Fruit fly (Drosophila melanogaster) whole organism, embryonic: Measurements from ENCODE around the gene wds.

Experiments used
- Ada2b ChIP-seq: fragments of 200-800 bp; sonication (Bioruptor generic); IDR thresholded peaks from 2 replicates; pipeline ENCODE4 v1.3.6; 2022; ENCODE audit warnings: missing biosample characterization, missing genetic modification characterization
- Atf-2 ChIP-seq: fragments of 200-800 bp; sonication (Bioruptor generic); optimal IDR thresholded peaks from 2 replicates; lab custom pipeline; 2016; ENCODE audit warnings: missing biosample characterization, missing genetic modification characterization
- Awh ChIP-seq: fragments of 200-800 bp; sonication (Bioruptor generic); IDR thresholded peaks from 2 replicates; pipeline ENCODE4, ENCODE4 v1.3.6; 2022; ENCODE audit warnings: missing biosample characterization, missing genetic modification characterization
- Bgb ChIP-seq: fragments of 200-800 bp; sonication (Bioruptor generic); IDR thresholded peaks from 2 replicates; pipeline ENCODE4 v1.3.6; 2022; ENCODE audit warnings: missing biosample characterization, missing genetic modification characterization; ENCODE audit not compliant: partially characterized antibody
- CG10565 ChIP-seq: fragments of 200-800 bp; sonication (Bioruptor generic); optimal IDR thresholded peaks from 3 replicates; lab custom pipeline; 2016; ENCODE audit warnings: missing biosample characterization, mild to moderate bottlenecking, missing genetic modification characterization
- CG13287 ChIP-seq: fragments of 200-800 bp; sonication (Bioruptor generic); IDR thresholded peaks from 2 replicates; pipeline ENCODE4 v1.3.6; 2022; ENCODE audit warnings: missing biosample characterization, missing genetic modification characterization; ENCODE audit not compliant: partially characterized antibody
- CG18476 ChIP-seq: fragments of 200-800 bp; sonication (Bioruptor generic); optimal IDR thresholded peaks from 2 replicates; lab custom pipeline; 2016; ENCODE audit warnings: missing biosample characterization, mild to moderate bottlenecking, missing genetic modification characterization
- CG32532 ChIP-seq: fragments of 200-800 bp; sonication (Bioruptor generic); IDR thresholded peaks from 2 replicates; pipeline ENCODE4 v1.3.6; 2022; ENCODE audit warnings: missing biosample characterization, missing genetic modification characterization
- CG33557 ChIP-seq: fragments of 200-800 bp; sonication (Bioruptor generic); optimal IDR thresholded peaks from 2 replicates; lab custom pipeline; 2019; ENCODE audit warnings: missing biosample characterization, mild to moderate bottlenecking, missing genetic modification characterization, moderate library complexity
- CG3847 ChIP-seq: fragments of 200-800 bp; sonication (Bioruptor generic); IDR thresholded peaks from 2 replicates; pipeline ENCODE4 v1.3.6; 2022; ENCODE audit warnings: missing biosample characterization, missing genetic modification characterization
- CG4820 ChIP-seq: fragments of 200-800 bp; sonication (Bioruptor generic); optimal IDR thresholded peaks from 3 replicates; lab custom pipeline; 2016; ENCODE audit warnings: missing biosample characterization, missing genetic modification characterization
- CG6654 ChIP-seq: fragments of 200-800 bp; sonication (Bioruptor generic); optimal IDR thresholded peaks from 2 replicates; lab custom pipeline; 2017; ENCODE audit warnings: missing biosample characterization, mild to moderate bottlenecking, missing genetic modification characterization
- CG7372 ChIP-seq: fragments of 200-800 bp; sonication (Bioruptor generic); IDR thresholded peaks from 2 replicates; pipeline ENCODE4 v1.3.6; 2022; ENCODE audit warnings: missing biosample characterization, missing genetic modification characterization
- CG7987 ChIP-seq: fragments of 200-800 bp; sonication (Bioruptor generic); optimal IDR thresholded peaks from 2 replicates; lab custom pipeline; 2018; ENCODE audit warnings: missing biosample characterization, mild to moderate bottlenecking, missing genetic modification characterization, moderate library complexity
- CG9727 ChIP-seq: fragments of 200-800 bp; sonication (Bioruptor generic); optimal IDR thresholded peaks from 3 replicates; lab custom pipeline; 2017; ENCODE audit warnings: missing biosample characterization, mild to moderate bottlenecking, missing genetic modification characterization
- Deaf1 ChIP-seq: fragments of 200-800 bp; optimal IDR thresholded peaks from 3 replicates; lab custom pipeline; 2019; ENCODE audit warnings: missing biosample characterization, mild to moderate bottlenecking, missing genetic modification characterization, moderate library complexity
- Doc2 ChIP-seq: fragments of 200-800 bp; sonication (Bioruptor generic); IDR thresholded peaks from 2 replicates; pipeline ENCODE4 v1.3.6; 2022; ENCODE audit warnings: missing biosample characterization, missing genetic modification characterization
- Dref ChIP-seq: fragments of 200-800 bp; sonication (Bioruptor generic); IDR thresholded peaks from 2 replicates; pipeline ENCODE4 v1.3.6; 2022; ENCODE audit warnings: missing biosample characterization, missing genetic modification characterization
- Hr51 ChIP-seq, 2 experiments: fragments of 200-800 bp; sonication (Bioruptor generic); optimal IDR thresholded peaks; 2 replicates in 1 of 2; 3 replicates in 1 of 2; lab custom pipeline; 2016 to 2018; ENCODE audit warnings: missing biosample characterization in 2 of 2, missing genetic modification characterization in 2 of 2, mild to moderate bottlenecking in 1 of 2, moderate library complexity in 1 of 2
- Hr78 ChIP-seq, 2 experiments: fragments of 200-800 bp in 1 of 2; fragments of >200 bp in 1 of 2; sonication (Bioruptor generic) in 1 of 2; optimal IDR thresholded peaks; 2 replicates each; lab custom pipeline; 2017 to 2019; ENCODE audit warnings: missing biosample characterization in 2 of 2, missing genetic modification characterization in 2 of 2, mild to moderate bottlenecking in 1 of 2, moderate library complexity in 1 of 2
- Jarid2 ChIP-seq: fragments of 200-800 bp; sonication (Bioruptor generic); optimal IDR thresholded peaks from 3 replicates; lab custom pipeline; 2017; ENCODE audit warnings: mild to moderate bottlenecking, missing biosample characterization, missing genetic modification reagents, missing genetic modification characterization
- Med ChIP-seq: fragments of 200-800 bp; sonication (Bioruptor generic); peaks from one replicate; lab custom pipeline; 2016; ENCODE audit warnings: missing biosample characterization, missing genetic modification characterization, mild to moderate bottlenecking, inconsistent platforms, moderate library complexity
- NC2α ChIP-seq: fragments of 200-800 bp; sonication (Bioruptor generic); optimal IDR thresholded peaks from 2 replicates; lab custom pipeline; 2016; ENCODE audit warnings: missing biosample characterization, missing genetic modification characterization
- Pdp1 ChIP-seq, 2 experiments: fragments of 200-800 bp; sonication (Bioruptor generic); optimal IDR thresholded peaks; 3 replicates each; lab custom pipeline; 2016; ENCODE audit warnings: missing biosample characterization in 2 of 2, missing genetic modification characterization in 2 of 2, mild to moderate bottlenecking in 1 of 2, moderate library complexity in 1 of 2
- Sox100B ChIP-seq: fragments of 200-800 bp; sonication (Bioruptor generic); optimal IDR thresholded peaks from 3 replicates; lab custom pipeline; 2018; ENCODE audit warnings: missing biosample characterization, mild to moderate bottlenecking, missing genetic modification characterization
- abd-A ChIP-seq: fragments of 200-800 bp; sonication (Bioruptor generic); optimal IDR thresholded peaks from 3 replicates; lab custom pipeline; 2019; ENCODE audit warnings: missing biosample characterization, mild to moderate bottlenecking, missing genetic modification characterization, moderate library complexity
- al ChIP-seq: fragments of 200-800 bp; sonication (Bioruptor generic); IDR thresholded peaks from 2 replicates; pipeline ENCODE4 v1.3.6; 2022; ENCODE audit warnings: missing biosample characterization, missing genetic modification characterization
- chinmo ChIP-seq: fragments of 200-800 bp; sonication (Bioruptor generic); IDR thresholded peaks from 4 replicates; pipeline ENCODE4 v1.3.6; 2022; ENCODE audit warnings: missing biosample characterization, missing genetic modification characterization; ENCODE audit not compliant: partially characterized antibody
- crol ChIP-seq: fragments of 200-800 bp; sonication (Bioruptor generic); IDR thresholded peaks from 2 replicates; pipeline ENCODE4 v1.3.6; 2022; ENCODE audit warnings: missing biosample characterization, missing genetic modification characterization
- eve ChIP-seq, 2 experiments: fragments of >200 bp; optimal IDR thresholded peaks; 2 replicates each; lab custom pipeline; 2017; ENCODE audit warnings: missing biosample characterization in 2 of 2, missing genetic modification characterization in 2 of 2
- ewg ChIP-seq: fragments of 200-800 bp; sonication (Bioruptor generic); optimal IDR thresholded peaks from 3 replicates; lab custom pipeline; 2017; ENCODE audit warnings: mild to moderate bottlenecking, missing biosample characterization, missing genetic modification reagents, missing genetic modification characterization
- gro ChIP-seq: fragments of 200-800 bp; sonication (Bioruptor generic); optimal IDR thresholded peaks from 2 replicates; lab custom pipeline; 2016; ENCODE audit warnings: missing biosample characterization, missing genetic modification characterization
- hth ChIP-seq: fragments of >200 bp; optimal IDR thresholded peaks from 2 replicates; lab custom pipeline; 2017; ENCODE audit warnings: inconsistent platforms
- jumu ChIP-seq: fragments of 200-800 bp; sonication (Bioruptor generic); optimal IDR thresholded peaks from 3 replicates; lab custom pipeline; 2016; ENCODE audit warnings: missing biosample characterization, missing genetic modification characterization
- mam ChIP-seq: fragments of 200-800 bp; sonication (Bioruptor generic); optimal IDR thresholded peaks from 3 replicates; lab custom pipeline; 2016; ENCODE audit warnings: missing biosample characterization, missing genetic modification characterization
- mirr ChIP-seq: fragments of 200-800 bp; sonication (Bioruptor generic); optimal IDR thresholded peaks from 3 replicates; lab custom pipeline; 2018; ENCODE audit warnings: missing biosample characterization, mild to moderate bottlenecking, missing genetic modification characterization
- sd ChIP-seq: fragments of 200-800 bp; sonication (Bioruptor generic); optimal IDR thresholded peaks from 3 replicates; lab custom pipeline; 2018; ENCODE audit warnings: missing biosample characterization, mild to moderate bottlenecking, missing genetic modification characterization, moderate library complexity
- sens ChIP-seq: fragments of 200-800 bp; sonication (Bioruptor generic); peaks from one replicate; lab custom pipeline; 2016; ENCODE audit warnings: missing biosample characterization, missing genetic modification characterization
- shn ChIP-seq: fragments of 200-800 bp; sonication (Bioruptor generic); optimal IDR thresholded peaks from 3 replicates; lab custom pipeline; 2016; ENCODE audit warnings: missing biosample characterization, missing genetic modification characterization
- sna ChIP-seq: fragments of 200-800 bp; sonication (Bioruptor generic); IDR thresholded peaks from 2 replicates; pipeline ENCODE4 v1.3.6; 2022; ENCODE audit warnings: missing biosample characterization, missing genetic modification characterization; ENCODE audit not compliant: partially characterized antibody
- sqz ChIP-seq: fragments of 200-800 bp; sonication (Bioruptor generic); optimal IDR thresholded peaks from 3 replicates; lab custom pipeline; 2018; ENCODE audit warnings: missing biosample characterization, mild to moderate bottlenecking, missing genetic modification characterization
- sug ChIP-seq: fragments of 200-800 bp; optimal IDR thresholded peaks from 2 replicates; lab custom pipeline; 2019; ENCODE audit warnings: missing biosample characterization, mild to moderate bottlenecking, missing genetic modification characterization, moderate library complexity
- tin ChIP-seq: fragments of 200-800 bp; sonication (Bioruptor generic); optimal IDR thresholded peaks from 3 replicates; lab custom pipeline; 2016; ENCODE audit warnings: missing biosample characterization, missing genetic modification characterization
- tna ChIP-seq: fragments of 200-800 bp; sonication (Bioruptor generic); IDR thresholded peaks from 2 replicates; pipeline ENCODE4 v1.3.6; 2022; ENCODE audit warnings: missing biosample characterization, missing genetic modification characterization; ENCODE audit not compliant: partially characterized antibody
- vvl ChIP-seq: fragments of 200-800 bp; sonication (Bioruptor generic); IDR thresholded peaks from 2 replicates; pipeline ENCODE4 v1.3.6; 2022; ENCODE audit warnings: missing biosample characterization, missing genetic modification characterization
- yki ChIP-seq: fragments of >200 bp; optimal IDR thresholded peaks from 3 replicates; lab custom pipeline; 2018

The wds gene

dm6 chrX:2538387-2538786, 47.4 kb upstream of the wds start (continued):
- TF ChIP-seq hth (lab: Kevin White, UChicago) (no peak), CG10565 (GFP tag; lab: Kevin White, UChicago) (no peak), sug (tag; lab: Kevin White, UChicago) (no peak), Hr78 (GFP tag; optimal IDR thresholded peaks at IDR 0.05; lab: Kevin White, UChicago) (peak in 1 of 2 experiments; percentile 27), CG6654 (GFP tag; lab: Kevin White, UChicago) (peak; percentile 85), CG4820 (GFP tag; lab: Kevin White, UChicago) (no peak), Med (GFP tag; lab: Kevin White, UChicago) (peak; percentile 48), Dref (no peak), Sox100B (GFP tag; lab: Kevin White, UChicago) (no peak)
- TF ChIP-seq, all 482 proteins: peak for 9

DNA sequence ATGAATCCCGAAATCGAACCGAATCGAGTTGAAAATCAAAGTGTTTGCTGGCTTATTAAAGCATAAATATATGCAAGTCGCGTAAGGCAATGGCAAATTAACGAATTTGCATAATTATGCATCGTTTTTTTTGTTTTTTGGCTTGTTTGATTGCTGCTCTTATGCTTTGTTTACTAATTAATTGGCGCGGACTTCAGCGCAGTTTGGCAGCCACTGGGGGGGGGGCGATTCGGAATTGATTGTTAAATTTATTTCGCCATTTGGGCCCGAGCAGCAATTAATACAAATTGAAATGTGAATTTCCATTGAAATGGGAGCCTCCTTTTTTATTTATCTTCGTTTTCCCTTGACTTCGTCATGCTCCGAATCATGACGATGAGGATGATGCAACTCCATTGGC, 46.3 kb upstream of the wds start:
- TF ChIP-seq Ada2b (GFP tag; lab: Robert Waterston, UW), result no peak
- no peak for TF ChIP-seq tin (GFP tag; lab: Kevin White, UChicago)
- peak; percentile 80 for TF ChIP-seq Awh (GFP tag; lab: Robert Waterston, UW)
- peak; percentile 39; the same call in 1 of the 2 replicates for TF ChIP-seq crol (GFP tag; lab: Robert Waterston, UW)
- TF ChIP-seq CG6654 (GFP tag; lab: Kevin White, UChicago), result peak; percentile 24
- peak; percentile 23 for TF ChIP-seq sqz (GFP tag; lab: Kevin White, UChicago)
- no peak for TF ChIP-seq Atf-2
- peak; percentile 78 for TF ChIP-seq vvl (GFP tag; lab: Robert Waterston, UW)
- TF ChIP-seq Pdp1 (GFP tag; optimal IDR thresholded peaks at IDR 0.05; lab: Kevin White, UChicago), result peak in 1 of 2 experiments; percentile 22
- 0 out of 4 replicates have a peak, but pooled peaks have one; percentile 55 for TF ChIP-seq chinmo (GFP tag; lab: Robert Waterston, UW)
- peak; percentile 86 for TF ChIP-seq abd-A (tag; lab: Kevin White, UChicago)
- TF ChIP-seq mirr (GFP tag; lab: Kevin White, UChicago), result no peak

DNA sequence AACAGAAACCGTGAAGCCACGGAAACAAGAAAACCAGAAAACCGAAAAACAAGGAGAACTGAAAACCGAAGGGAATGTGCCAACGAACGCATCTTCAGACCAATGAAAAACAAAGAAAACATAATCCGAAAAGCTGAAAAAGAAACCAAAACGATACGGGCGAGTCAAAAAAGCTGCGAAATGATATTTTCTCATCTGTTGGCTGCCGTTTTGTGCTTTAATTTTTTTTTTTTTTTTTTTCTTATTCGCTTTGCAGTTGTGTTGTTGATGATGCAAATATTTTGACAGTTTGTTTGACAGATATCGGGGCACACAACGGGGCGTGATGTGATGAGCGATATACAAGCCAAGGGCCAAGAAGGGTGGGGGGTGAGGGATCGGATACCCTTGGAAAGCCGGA, 43.3 kb upstream of the wds start:
- no peak for TF ChIP-seq mam (GFP tag; lab: Kevin White, UChicago)
- TF ChIP-seq CG33557 (GFP tag; lab: Kevin White, UChicago), result no peak
- peak; percentile 56 for TF ChIP-seq sens
- TF ChIP-seq Hr51 (GFP tag; optimal IDR thresholded peaks at IDR 0.05; lab: Kevin White, UChicago), result no peak
- TF ChIP-seq CG9727 (GFP tag; lab: Kevin White, UChicago), result no peak
- no peak for TF ChIP-seq jumu (GFP tag; lab: Kevin White, UChicago)
- TF ChIP-seq NC2α (GFP tag; lab: Kevin White, UChicago), result no peak
- TF ChIP-seq tna (GFP tag; lab: Robert Waterston, UW), result no peak

DNA sequence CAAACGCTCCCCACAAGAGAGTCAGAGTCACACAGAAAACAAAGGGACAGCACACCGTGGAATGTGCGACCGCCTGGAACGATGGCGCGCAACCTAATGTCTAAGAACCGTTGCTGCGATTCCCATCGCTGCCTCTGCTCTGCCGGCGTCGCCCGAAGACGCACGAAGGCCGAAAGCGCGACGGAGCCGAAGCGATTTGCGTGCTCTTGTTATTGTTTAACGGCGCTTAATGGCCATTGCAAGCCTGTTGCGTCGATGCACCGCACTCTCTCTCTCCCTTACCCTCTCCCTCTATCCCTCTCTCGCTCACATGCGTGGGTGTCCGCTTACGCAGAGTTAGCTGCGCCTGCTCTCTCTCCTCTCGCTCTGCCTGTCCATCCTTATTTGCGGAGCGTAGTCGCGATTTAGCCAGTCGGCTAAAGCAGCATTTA, 40.4 kb upstream of the wds start, which contains the start of gene trol:
TSS of gene trol (minus strand) at position 100 of the 431 bp plus-strand sequence.
- TF ChIP-seq CG18476 (GFP tag; lab: Kevin White, UChicago) (no peak), Bgb (GFP tag; lab: Robert Waterston, UW) (0 out of 2 replicates have a peak, but pooled peaks have one; percentile 28), ewg (GFP tag; lab: Kevin White, UChicago) (no peak), Doc2 (GFP tag; lab: Robert Waterston, UW) (no peak), chinmo (GFP tag; lab: Robert Waterston, UW) (peak; percentile 97), yki (lab: Kevin White, UChicago) (peak; percentile 36), sd (tag; lab: Kevin White, UChicago) (peak; percentile 45), gro (GFP tag; lab: Kevin White, UChicago) (peak; percentile 7), CG3847 (GFP tag; lab: Robert Waterston, UW) (no peak), CG32532 (GFP tag; lab: Robert Waterston, UW) (0 out of 2 replicates have a peak, but pooled peaks have one; percentile 18), CG7987 (no peak), Jarid2 (GFP tag; lab: Kevin White, UChicago) (peak; percentile 70), sna (GFP tag; lab: Robert Waterston, UW) (no peak), CG7372 (GFP tag; lab: Robert Waterston, UW) (no peak), Awh (GFP tag; lab: Robert Waterston, UW) (no peak), shn (GFP tag; lab: Kevin White, UChicago) (no peak), Deaf1 (tag; lab: Kevin White, UChicago) (peak; percentile 98), CG13287 (GFP tag; lab: Robert Waterston, UW) (0 out of 2 replicates have a peak, but pooled peaks have one; percentile 9), al (GFP tag; lab: Robert Waterston, UW) (no peak), eve (GFP tag; optimal IDR thresholded peaks at IDR 0.05; lab: Kevin White, UChicago) (no peak)
